Fruit fly (Drosophila melanogaster): ENCODE measurements around the gene capt.

capt gene

DNA sequence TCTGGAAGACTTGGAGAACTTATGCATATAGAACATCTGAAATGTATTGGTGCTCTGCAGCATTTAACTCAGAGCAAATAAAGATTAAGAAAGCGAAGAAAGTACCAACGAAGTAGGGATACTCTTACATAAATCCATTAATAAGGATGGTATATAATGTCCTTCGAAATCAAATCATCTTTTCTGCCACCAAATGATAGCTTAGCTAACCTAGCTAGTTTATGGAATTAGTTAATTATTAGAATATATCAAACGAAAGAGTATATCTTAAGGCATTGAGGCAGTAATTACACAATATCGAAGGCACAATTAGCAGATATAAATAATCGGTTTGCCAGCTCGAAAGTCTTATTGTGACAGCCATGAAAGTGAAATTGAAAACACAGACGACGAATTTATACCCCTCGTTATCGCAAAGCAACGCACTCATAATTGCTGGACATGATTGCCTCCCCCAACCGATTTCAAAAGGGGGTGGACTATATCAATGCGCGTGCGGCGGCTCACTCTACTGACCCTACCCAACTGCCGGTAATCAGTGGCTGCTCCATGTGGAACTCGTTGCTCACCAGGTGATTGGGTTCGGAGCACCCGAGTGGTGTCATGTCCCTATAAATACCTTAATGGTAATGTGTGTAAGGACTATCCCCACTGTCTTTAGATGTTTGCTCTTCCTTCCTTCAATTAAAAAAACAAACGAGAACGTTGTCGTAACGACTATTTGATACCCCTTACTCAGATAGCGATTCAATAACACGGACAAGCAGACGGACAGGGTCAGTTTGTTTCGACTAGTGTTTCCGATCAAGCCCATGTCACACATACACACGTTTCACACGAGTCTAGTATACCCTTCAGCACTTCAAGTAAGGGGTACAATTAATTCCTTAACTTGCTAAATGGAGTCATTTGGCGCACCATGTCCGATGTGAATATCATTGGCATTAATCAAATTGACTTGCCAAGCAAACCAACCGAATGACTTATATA, 13.4 kb downstream of the capt start (continued):
- TF ChIP-seq sug (tag; optimal IDR thresholded peaks at IDR 0.05) (peak; percentile 41), jing (GFP tag; optimal IDR thresholded peaks at IDR 0.05) (peak; percentile 28), CG9932 (GFP tag; IDR thresholded peaks at IDR 0.05) (no peak), crp (GFP tag; optimal IDR thresholded peaks at IDR 0.05) (no peak), Ravus (GFP tag; IDR thresholded peaks at IDR 0.05) (no peak), run (tag; optimal IDR thresholded peaks at IDR 0.05) (no peak), Hey (tag; optimal IDR thresholded peaks at IDR 0.05) (no peak), PHDP (tag; optimal IDR thresholded peaks at IDR 0.05) (peak; percentile 63), HmgZ (tag; optimal IDR thresholded peaks at IDR 0.05) (peak; percentile 24), bsh (GFP tag; optimal IDR thresholded peaks at IDR 0.05) (peak; percentile 7 to 71), CG7839 (tag; optimal IDR thresholded peaks at IDR 0.05) (peak; percentile 67), CrebB (tag; optimal IDR thresholded peaks at IDR 0.05) (peak; percentile 1), trem (tag; optimal IDR thresholded peaks at IDR 0.05) (peak; percentile 24), CG7357 (GFP tag; IDR thresholded peaks at IDR 0.05) (peak; percentile 37; the same call in 1 of the 3 replicates), CG16863 (GFP tag; optimal IDR thresholded peaks at IDR 0.05) (peak; percentile 26), CG11504 (tag; optimal IDR thresholded peaks at IDR 0.05) (no peak), HLH3B (GFP tag; IDR thresholded peaks at IDR 0.05) (peak; percentile 43), CG17361 (GFP tag; IDR thresholded peaks at IDR 0.05) (peak; percentile 51; the same call in 2 of the 3 replicates), CG18599 (GFP tag; optimal IDR thresholded peaks at IDR 0.05) (peak; percentile 75), CG8388 (GFP tag; optimal IDR thresholded peaks at IDR 0.05) (peak; percentile 58), exex (tag; optimal IDR thresholded peaks at IDR 0.05) (peak; percentile 78), CG12236 (GFP tag; optimal IDR thresholded peaks at IDR 0.05) (no peak), stc (GFP tag; IDR thresholded peaks at IDR 0.05) (peak; percentile 23; the same call in 1 of the 2 replicates), CG4404 (GFP tag; IDR thresholded peaks at IDR 0.05) (0 out of 2 replicates have a peak, but pooled peaks have one; percentile 27), sim (GFP tag; IDR thresholded peaks at IDR 0.05) (peak; percentile 29; the same call in 1 of the 2 replicates), CG1529 (GFP tag; optimal IDR thresholded peaks at IDR 0.05) (peak; percentile 42), CG3726 (GFP tag; IDR thresholded peaks at IDR 0.05) (no peak), sima (GFP tag; optimal IDR thresholded peaks at IDR 0.05) (no peak), gcm (GFP tag; optimal IDR thresholded peaks at IDR 0.05) (peak; percentile 3), wor (GFP tag; IDR thresholded peaks at IDR 0.05) (no peak), Tbp (GFP tag; optimal IDR thresholded peaks at IDR 0.05) (no peak), Taf1 (GFP tag; IDR thresholded peaks at IDR 0.05) (no peak), CG18476 (GFP tag; optimal IDR thresholded peaks at IDR 0.05) (no peak), CG7372 (GFP tag; IDR thresholded peaks at IDR 0.05) (no peak), pum (GFP tag; optimal IDR thresholded peaks at IDR 0.05) (peak; percentile 10), CG4730 (GFP tag; IDR thresholded peaks at IDR 0.05) (0 out of 2 replicates have a peak, but pooled peaks have one; percentile 10), CG15601 (tag; optimal IDR thresholded peaks at IDR 0.05) (peak; percentile 54), CG2116 (GFP tag; optimal IDR thresholded peaks at IDR 0.05) (no peak), CG12071 (GFP tag; optimal IDR thresholded peaks at IDR 0.05) (peak; percentile 65), CG2875 (GFP tag; optimal IDR thresholded peaks at IDR 0.05) (peak; percentile 25), CG6272 (GFP tag; IDR thresholded peaks at IDR 0.05) (no peak), Med (GFP tag) (peak; percentile 87), CG4707 (GFP tag; optimal IDR thresholded peaks at IDR 0.05) (no peak), ind (GFP tag; optimal IDR thresholded peaks at IDR 0.05) (peak; percentile 49), Xbp1 (GFP tag; optimal IDR thresholded peaks at IDR 0.05) (peak; percentile 56), vvl (GFP tag; IDR thresholded peaks at IDR 0.05) (peak; percentile 79), sr (GFP tag; IDR thresholded peaks at IDR 0.05) (no peak), Jarid2 (GFP tag; optimal IDR thresholded peaks at IDR 0.05) (no peak)
